Fruit fly (Drosophila melanogaster): ENCODE measurements around the gene Ubc6.

- TF ChIP-seq Eip75B (GFP tag; optimal IDR thresholded peaks at IDR 0.05) (no peak), Hr38 (GFP tag; optimal IDR thresholded peaks at IDR 0.05) (no peak), cyc (GFP tag; optimal IDR thresholded peaks at IDR 0.05) (no peak), vri (GFP tag; optimal IDR thresholded peaks at IDR 0.05) (no peak), Blimp-1 (GFP tag; optimal IDR thresholded peaks at IDR 0.05) (no peak), Gug (GFP tag; IDR thresholded peaks at IDR 0.05) (no peak), CG9139 (GFP tag; optimal IDR thresholded peaks at IDR 0.05) (no peak), fkh (GFP tag; optimal IDR thresholded peaks at IDR 0.05) (no peak), achi (GFP tag; optimal IDR thresholded peaks at IDR 0.05) (no peak), CG4318 (GFP tag; optimal IDR thresholded peaks at IDR 0.05) (no peak), net (GFP tag; optimal IDR thresholded peaks at IDR 0.05) (no peak)
Observed at dm6 chr3R:4957812-4958211, 5.3 kb upstream of the Ubc6 start.
